Fruit fly (Drosophila melanogaster) whole organism, embryonic: Measurements from ENCODE around the gene Ntf-2.

Experiments
- Abd-B ChIP-seq: fragments of 200-800 bp; sonication (Bioruptor generic); optimal IDR thresholded peaks from 2 replicates; lab custom pipeline; 2018; ENCODE audit warnings: missing biosample characterization, mild to moderate bottlenecking, missing genetic modification characterization, moderate library complexity
- Atf6 ChIP-seq: fragments of 200-800 bp; sonication (Bioruptor generic); IDR thresholded peaks from 2 replicates; pipeline ENCODE4 v1.3.6; 2022; ENCODE audit warnings: missing biosample characterization, missing genetic modification characterization
- CG10147 ChIP-seq: fragments of 200-800 bp; sonication (Bioruptor generic); optimal IDR thresholded peaks from 2 replicates; lab custom pipeline; 2019; ENCODE audit warnings: missing biosample characterization, mild to moderate bottlenecking, missing genetic modification characterization, moderate library complexity
- CG10979 ChIP-seq: fragments of 200-800 bp; sonication (Bioruptor generic); optimal IDR thresholded peaks from 2 replicates; lab custom pipeline; 2018; ENCODE audit warnings: missing biosample characterization, mild to moderate bottlenecking, missing genetic modification characterization, moderate library complexity
- CG11093 ChIP-seq: fragments of 200-800 bp; sonication (Bioruptor generic); IDR thresholded peaks from 3 replicates; pipeline ENCODE4 v1.3.6; 2022; ENCODE audit warnings: missing biosample characterization, missing genetic modification characterization
- CG14014 ChIP-seq: fragments of 200-800 bp; sonication (Bioruptor generic); IDR thresholded peaks from 2 replicates; pipeline ENCODE4 v1.3.6; 2022; ENCODE audit warnings: missing biosample characterization, missing genetic modification characterization
- CG14667 ChIP-seq: fragments of 200-800 bp; sonication (Bioruptor generic); IDR thresholded peaks from 2 replicates; pipeline ENCODE4 v1.3.6; 2022; ENCODE audit warnings: missing biosample characterization, missing genetic modification characterization
- CG15073 ChIP-seq: fragments of 200-800 bp; sonication (Bioruptor generic); optimal IDR thresholded peaks from 2 replicates; lab custom pipeline; 2016; ENCODE audit warnings: missing biosample characterization, missing genetic modification characterization
- CG1603 ChIP-seq: fragments of 200-800 bp; sonication (Bioruptor generic); optimal IDR thresholded peaks from 2 replicates; lab custom pipeline; 2019; ENCODE audit warnings: missing biosample characterization, mild to moderate bottlenecking, missing genetic modification characterization, moderate library complexity
- CG17359 ChIP-seq: fragments of 200-800 bp; sonication (Bioruptor generic); optimal IDR thresholded peaks from 3 replicates; lab custom pipeline; 2018; ENCODE audit warnings: missing biosample characterization, mild to moderate bottlenecking, missing genetic modification characterization, moderate library complexity
- CG18476 ChIP-seq: fragments of 200-800 bp; sonication (Bioruptor generic); optimal IDR thresholded peaks from 2 replicates; lab custom pipeline; 2016; ENCODE audit warnings: missing biosample characterization, mild to moderate bottlenecking, missing genetic modification characterization
- CG4820 ChIP-seq: fragments of 200-800 bp; sonication (Bioruptor generic); optimal IDR thresholded peaks from 3 replicates; lab custom pipeline; 2016; ENCODE audit warnings: missing biosample characterization, missing genetic modification characterization
- CG6813 ChIP-seq: fragments of 200-800 bp; sonication (Bioruptor generic); optimal IDR thresholded peaks from 2 replicates; lab custom pipeline; 2017; ENCODE audit warnings: missing biosample characterization, missing genetic modification characterization, mild to moderate bottlenecking, moderate library complexity, missing genetic modification reagents
- CG7372 ChIP-seq: fragments of 200-800 bp; sonication (Bioruptor generic); IDR thresholded peaks from 2 replicates; pipeline ENCODE4 v1.3.6; 2022; ENCODE audit warnings: missing biosample characterization, missing genetic modification characterization
- CG7556 ChIP-seq: fragments of 200-800 bp; sonication (Bioruptor generic); optimal IDR thresholded peaks from 2 replicates; lab custom pipeline; 2017; ENCODE audit warnings: missing biosample characterization, mild to moderate bottlenecking, missing genetic modification characterization
- CG7839 ChIP-seq: fragments of 200-800 bp; sonication (Bioruptor generic); optimal IDR thresholded peaks from 3 replicates; lab custom pipeline; 2018; ENCODE audit warnings: missing biosample characterization, mild to moderate bottlenecking, missing genetic modification characterization, moderate library complexity
- Dek ChIP-seq: fragments of 200-800 bp; sonication (Bioruptor generic); optimal IDR thresholded peaks from 3 replicates; lab custom pipeline; 2019; ENCODE audit warnings: missing biosample characterization, mild to moderate bottlenecking, missing genetic modification characterization, moderate library complexity
- Doc2 ChIP-seq: fragments of 200-800 bp; sonication (Bioruptor generic); IDR thresholded peaks from 2 replicates; pipeline ENCODE4 v1.3.6; 2022; ENCODE audit warnings: missing biosample characterization, missing genetic modification characterization
- Gug ChIP-seq: fragments of 200-800 bp; sonication (Bioruptor generic); IDR thresholded peaks from 4 replicates; pipeline ENCODE4 v1.3.6; 2022; ENCODE audit warnings: missing biosample characterization, missing genetic modification characterization
- H15 ChIP-seq: fragments of 200-800 bp; sonication (Bioruptor generic); IDR thresholded peaks from 3 replicates; pipeline ENCODE4 v1.3.6; 2022; ENCODE audit warnings: missing biosample characterization, missing genetic modification characterization
- Hsf ChIP-seq: fragments of 200-800 bp; sonication (Bioruptor generic); optimal IDR thresholded peaks from 3 replicates; lab custom pipeline; 2016; ENCODE audit warnings: missing biosample characterization, missing genetic modification characterization
- Lpt ChIP-seq: fragments of >200 bp; optimal IDR thresholded peaks from 2 replicates; lab custom pipeline; 2018; ENCODE audit warnings: missing biosample characterization, missing genetic modification characterization
- Nf-YA ChIP-seq: fragments of 200-800 bp; sonication (Bioruptor generic); IDR thresholded peaks from 2 replicates; pipeline ENCODE4 v1.3.6; 2022; ENCODE audit warnings: missing biosample characterization, missing genetic modification characterization
- Opbp ChIP-seq: fragments of 200-800 bp; sonication (Bioruptor generic); IDR thresholded peaks from 3 replicates; pipeline ENCODE4 v1.3.6; 2022; ENCODE audit warnings: missing biosample characterization, missing genetic modification characterization; ENCODE audit not compliant: partially characterized antibody
- Scr ChIP-seq: fragments of 200-800 bp; sonication (Bioruptor generic); IDR thresholded peaks from 2 replicates; pipeline ENCODE4 v1.3.6; 2022; ENCODE audit warnings: missing biosample characterization, missing genetic modification characterization; ENCODE audit not compliant: partially characterized antibody
- Ssrp ChIP-seq: fragments of 200-800 bp; sonication (Bioruptor generic); optimal IDR thresholded peaks from 2 replicates; lab custom pipeline; 2018; ENCODE audit warnings: missing biosample characterization, mild to moderate bottlenecking, missing genetic modification characterization, moderate library complexity
- ac ChIP-seq: fragments of 200-800 bp; sonication (Bioruptor generic); optimal IDR thresholded peaks from 3 replicates; lab custom pipeline; 2017; ENCODE audit warnings: missing biosample characterization, mild to moderate bottlenecking, missing genetic modification characterization
- chinmo ChIP-seq: fragments of 200-800 bp; sonication (Bioruptor generic); IDR thresholded peaks from 4 replicates; pipeline ENCODE4 v1.3.6; 2022; ENCODE audit warnings: missing biosample characterization, missing genetic modification characterization; ENCODE audit not compliant: partially characterized antibody
- dm ChIP-seq: fragments of 200-800 bp; sonication (Bioruptor generic); optimal IDR thresholded peaks from 3 replicates; lab custom pipeline; 2016; ENCODE audit warnings: missing biosample characterization, missing genetic modification characterization
- fd3F ChIP-seq: fragments of 200-800 bp; sonication (Bioruptor generic); optimal IDR thresholded peaks from 2 replicates; lab custom pipeline; 2018; ENCODE audit warnings: missing biosample characterization, mild to moderate bottlenecking, missing genetic modification characterization, moderate library complexity
- fd96Cb ChIP-seq: fragments of 200-800 bp; sonication (Bioruptor generic); optimal IDR thresholded peaks from 2 replicates; lab custom pipeline; 2018; ENCODE audit warnings: missing biosample characterization, mild to moderate bottlenecking, missing genetic modification characterization, moderate library complexity
- gfzf ChIP-seq: fragments of 200-800 bp; sonication (Bioruptor generic); optimal IDR thresholded peaks from 2 replicates; lab custom pipeline; 2016; ENCODE audit warnings: missing biosample characterization, mild to moderate bottlenecking, missing genetic modification characterization, moderate library complexity
- hb ChIP-seq: fragments of 200-800 bp; sonication (Bioruptor generic); IDR thresholded peaks from 3 replicates; pipeline ENCODE4 v1.3.6; 2022; ENCODE audit warnings: missing biosample characterization, missing genetic modification characterization; ENCODE audit not compliant: partially characterized antibody
- nerfin-2 ChIP-seq: fragments of 200-800 bp; sonication (Bioruptor generic); IDR thresholded peaks from 2 replicates; pipeline ENCODE4 v1.3.6; 2022; ENCODE audit warnings: missing biosample characterization, missing genetic modification characterization; ENCODE audit not compliant: partially characterized antibody
- oc ChIP-seq: fragments of 200-800 bp; sonication (Bioruptor generic); optimal IDR thresholded peaks from 2 replicates; lab custom pipeline; 2018; ENCODE audit warnings: missing biosample characterization, mild to moderate bottlenecking, missing genetic modification characterization, moderate library complexity
- odd ChIP-seq: fragments of 200-800 bp; sonication (Bioruptor generic); optimal IDR thresholded peaks from 2 replicates; lab custom pipeline; 2017; ENCODE audit warnings: missing biosample characterization, mild to moderate bottlenecking, missing genetic modification characterization
- p53 ChIP-seq: fragments of 200-800 bp; sonication (Bioruptor generic); optimal IDR thresholded peaks from 2 replicates; lab custom pipeline; 2016; ENCODE audit warnings: missing biosample characterization, missing genetic modification characterization
- pita ChIP-seq: fragments of 200-800 bp; sonication (Bioruptor generic); optimal IDR thresholded peaks from 2 replicates; lab custom pipeline; 2017; ENCODE audit warnings: missing biosample characterization, mild to moderate bottlenecking, missing genetic modification characterization
- rib ChIP-seq: fragments of 200-800 bp; sonication (Bioruptor generic); IDR thresholded peaks from 2 replicates; pipeline ENCODE4 v1.3.6; 2022; ENCODE audit warnings: missing biosample characterization, missing genetic modification characterization
- run ChIP-seq: fragments of 200-800 bp; sonication (Bioruptor generic); optimal IDR thresholded peaks from 3 replicates; lab custom pipeline; 2018; ENCODE audit warnings: missing biosample characterization, mild to moderate bottlenecking, missing genetic modification characterization
- sim ChIP-seq: fragments of 200-800 bp; sonication (Bioruptor generic); IDR thresholded peaks from 2 replicates; pipeline ENCODE4 v1.3.6; 2022; ENCODE audit warnings: missing biosample characterization, missing genetic modification characterization
- sna ChIP-seq: fragments of 200-800 bp; sonication (Bioruptor generic); IDR thresholded peaks from 2 replicates; pipeline ENCODE4 v1.3.6; 2022; ENCODE audit warnings: missing biosample characterization, missing genetic modification characterization; ENCODE audit not compliant: partially characterized antibody
- sqz ChIP-seq: fragments of 200-800 bp; sonication (Bioruptor generic); optimal IDR thresholded peaks from 3 replicates; lab custom pipeline; 2018; ENCODE audit warnings: missing biosample characterization, mild to moderate bottlenecking, missing genetic modification characterization
- tll ChIP-seq, 2 experiments: fragments of 200-800 bp in 1 of 2; fragments of >200 bp in 1 of 2; sonication (Bioruptor generic) in 1 of 2; optimal IDR thresholded peaks; 2 replicates each; lab custom pipeline; 2017 to 2019; ENCODE audit warnings: missing biosample characterization in 2 of 2, missing genetic modification characterization in 2 of 2, mild to moderate bottlenecking in 1 of 2, moderate library complexity in 1 of 2
- trem ChIP-seq: fragments of 200-800 bp; optimal IDR thresholded peaks from 3 replicates; lab custom pipeline; 2019; ENCODE audit warnings: missing biosample characterization, mild to moderate bottlenecking, missing genetic modification characterization, moderate library complexity
- tx ChIP-seq: fragments of 200-800 bp; sonication (Bioruptor generic); optimal IDR thresholded peaks from 2 replicates; lab custom pipeline; 2016; ENCODE audit warnings: missing biosample characterization, missing genetic modification characterization
- zen ChIP-seq: fragments of 200-800 bp; sonication (Bioruptor generic); optimal IDR thresholded peaks from 3 replicates; lab custom pipeline; 2018; ENCODE audit warnings: missing biosample characterization, mild to moderate bottlenecking, missing genetic modification characterization, moderate library complexity
- zf30C ChIP-seq: fragments of 200-800 bp; sonication (Bioruptor generic); optimal IDR thresholded peaks from 3 replicates; lab custom pipeline; 2018; ENCODE audit warnings: missing biosample characterization, mild to moderate bottlenecking, missing genetic modification characterization

The Ntf-2 gene

dm6 chrX:21053849-21054581, 18.7 kb downstream of the Ntf-2 start, which contains the start of the genes Stt3A and bves (continued):
- TF ChIP-seq CG18476 (GFP tag; lab: Kevin White, UChicago) (peak; percentile 97), CG14667 (GFP tag; lab: Robert Waterston, UW) (peak; percentile 95), hb (peak; percentile 68; the same call in 2 of the 3 replicates), Atf6 (GFP tag; lab: Robert Waterston, UW) (peak; percentile 97), CG17359 (tag; lab: Kevin White, UChicago) (peak; percentile 99), CG7372 (GFP tag; lab: Robert Waterston, UW) (peak; percentile 95), oc (tag; lab: Kevin White, UChicago) (peak; percentile 98), chinmo (peak; percentile 75; the same call in 1 of the 4 replicates), Nf-YA (peak; percentile 95), CG15073 (GFP tag; lab: Kevin White, UChicago) (peak; percentile 85), rib (peak; percentile 95), Scr (GFP tag; lab: Robert Waterston, UW) (peak; percentile 53), gfzf (peak; percentile 9), pita (GFP tag; lab: Kevin White, UChicago) (no peak), nerfin-2 (GFP tag; lab: Robert Waterston, UW) (peak; percentile 81), p53 (GFP tag; lab: Kevin White, UChicago) (peak; percentile 96), fd3F (GFP tag; lab: Kevin White, UChicago) (peak; percentile 95), CG7556 (GFP tag; lab: Kevin White, UChicago) (peak; percentile 99), run (tag; lab: Kevin White, UChicago) (peak; percentile 98), Abd-B (GFP tag; lab: Kevin White, UChicago) (peak; percentile 94), zf30C (peak; percentile 37), CG10979 (tag; lab: Kevin White, UChicago) (peak; percentile 99), sqz (GFP tag; lab: Kevin White, UChicago) (peak; percentile 95), sna (GFP tag; lab: Robert Waterston, UW) (peak; percentile 75), Dek (tag; lab: Kevin White, UChicago) (peak; percentile 97), trem (tag; lab: Kevin White, UChicago) (peak; percentile 96), CG4820 (peak; percentile 97), Gug (peak; percentile 94), zen (tag; lab: Kevin White, UChicago) (peak; percentile 97), tll (GFP tag; optimal IDR thresholded peaks at IDR 0.05; lab: Kevin White, UChicago) (no peak), sim (GFP tag; lab: Robert Waterston, UW) (peak; percentile 96), Lpt (GFP tag; lab: Kevin White, UChicago) (no peak), Doc2 (peak; percentile 87), CG1603 (tag; lab: Kevin White, UChicago) (peak; percentile 94), CG11093 (GFP tag; lab: Robert Waterston, UW) (peak; percentile 94), CG6813 (peak; percentile 99), fd96Cb (tag; lab: Kevin White, UChicago) (peak; percentile 97), tx (peak; percentile 98), Opbp (GFP tag; lab: Robert Waterston, UW) (peak; percentile 59; the same call in 2 of the 3 replicates), dm (peak; percentile 96), Hsf (GFP tag; lab: Kevin White, UChicago) (peak; percentile 99), CG7839 (peak; percentile 99), Ssrp (tag; lab: Kevin White, UChicago) (peak; percentile 97), ac (GFP tag; lab: Kevin White, UChicago) (peak; percentile 98), odd (GFP tag; lab: Kevin White, UChicago) (peak; percentile 99), CG10147 (GFP tag; lab: Kevin White, UChicago) (peak; percentile 97), H15 (GFP tag; lab: Robert Waterston, UW) (peak; percentile 93), CG14014 (GFP tag; lab: Robert Waterston, UW) (peak; percentile 98)
